Worm (Caenorhabditis elegans): ENCODE measurements around the gene neg-1.

DNA sequence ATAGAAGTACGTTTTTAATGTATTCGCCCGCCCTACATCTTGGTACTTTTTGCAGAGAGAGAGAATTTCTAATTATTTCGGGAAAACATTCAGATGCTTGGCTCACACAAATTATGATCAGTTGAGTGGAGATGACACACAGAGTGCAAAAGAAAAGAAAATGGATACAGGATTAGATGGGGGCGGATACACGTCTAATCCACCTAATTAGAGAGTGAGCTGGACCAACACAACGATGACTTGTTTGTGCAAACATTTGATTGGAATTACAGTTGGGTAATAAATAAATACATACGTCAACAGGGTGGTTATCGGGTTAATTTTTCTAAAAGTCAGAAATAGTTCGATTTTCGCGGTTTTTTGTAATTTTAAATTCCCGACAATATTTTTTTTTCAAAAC is 15.5 kb downstream of the neg-1 start:
- TF ChIP-seq fkh-10 (GFP tag; optimal IDR thresholded peaks at IDR 0.05) (no peak), nhr-28 (tag; optimal IDR thresholded peaks at IDR 0.05) (no peak), ceh-82 (tag; optimal IDR thresholded peaks at IDR 0.05) (no peak), madf-9 (GFP tag; conservative IDR thresholded peaks at IDR 0.05) (no peak), pha-4 (GFP tag; IDR thresholded peaks at IDR 0.05) (no peak), pha-4 (tag; optimal IDR thresholded peaks at IDR 0.05) (no peak), D1046.2 (GFP tag; IDR thresholded peaks at IDR 0.05) (no peak), lin-39 (tag; optimal IDR thresholded peaks at IDR 0.05) (no peak), snpc-4 (tag; optimal IDR thresholded peaks at IDR 0.05) (no peak), nhr-237 (tag; optimal IDR thresholded peaks at IDR 0.05) (no peak), mdl-1 (tag; optimal IDR thresholded peaks at IDR 0.05) (no peak), nhr-10 (tag; optimal IDR thresholded peaks at IDR 0.05) (no peak), lin-15B (tag; optimal IDR thresholded peaks at IDR 0.05) (no peak), cey-2 (tag; optimal IDR thresholded peaks at IDR 0.05; ENCODE audit: borderline replicate concordance, insufficient read depth) (no peak), mdt-29 (GFP tag; IDR thresholded peaks at IDR 0.05) (no peak)

All from whole organism, L4 larva.